Worm (Caenorhabditis elegans): ENCODE results near the gene R12B2.6.

ce11 chrIII:5785273-5785929 lies 48.6 kb downstream of the R12B2.6 start, which contains the start of gene Y37B11A.3:
- TF ChIP-seq mab-5 (tag; optimal IDR thresholded peaks at IDR 0.05), result no peak
- no peak for TF ChIP-seq nhr-76 (tag; optimal IDR thresholded peaks at IDR 0.05)
- TF ChIP-seq ham-2 (GFP tag; optimal IDR thresholded peaks at IDR 0.05), result no peak
- TF ChIP-seq ces-1 (GFP tag; optimal IDR thresholded peaks at IDR 0.05), result peak; percentile 54
- TF ChIP-seq pha-4 (tag; optimal IDR thresholded peaks at IDR 0.05), result peak; percentile 47
- no peak for TF ChIP-seq snpc-4 (tag; optimal IDR thresholded peaks at IDR 0.05)
- TF ChIP-seq nhr-28 (tag; optimal IDR thresholded peaks at IDR 0.05), result no peak
- no peak for TF ChIP-seq sptf-1 (tag; optimal IDR thresholded peaks at IDR 0.05)
- no peak for TF ChIP-seq elt-3 (tag; optimal IDR thresholded peaks at IDR 0.05)
- no peak for TF ChIP-seq M03D4.4 (tag; optimal IDR thresholded peaks at IDR 0.05)

All from whole organism, mixed stage, embryonic.